Fruit fly (Drosophila melanogaster): ENCODE results near the gene CG18545.

DNA sequence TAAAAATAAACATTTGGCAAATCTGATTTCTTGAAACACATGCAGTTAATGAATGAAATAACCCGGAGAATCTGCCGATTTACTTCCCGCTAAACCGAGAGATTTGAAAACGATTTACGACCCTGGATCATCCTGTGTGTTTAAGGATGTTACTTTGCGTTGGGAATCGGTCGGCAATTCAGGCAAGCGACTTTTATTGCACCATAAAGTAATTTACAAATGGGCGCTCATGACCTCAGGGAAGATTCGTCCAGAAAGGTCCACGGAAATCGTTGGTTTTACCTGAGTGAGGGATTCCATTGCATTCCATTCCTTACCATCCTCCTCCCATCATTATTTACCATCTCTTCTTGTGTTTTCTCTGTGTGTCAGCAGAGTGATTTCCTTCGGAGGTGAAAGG is 12.1 kb downstream of the CG18545 start:
- TF ChIP-seq spab (GFP tag; optimal IDR thresholded peaks at IDR 0.05) (no peak), CG6854 (GFP tag; optimal IDR thresholded peaks at IDR 0.05) (no peak), CG31627 (GFP tag; optimal IDR thresholded peaks at IDR 0.05) (no peak), CG11762 (GFP tag; optimal IDR thresholded peaks at IDR 0.05; ENCODE audit: insufficient read depth) (no peak), Sox102F (GFP tag; optimal IDR thresholded peaks at IDR 0.05) (no peak), Eip75B (GFP tag; optimal IDR thresholded peaks at IDR 0.05) (no peak), CG6792 (GFP tag; optimal IDR thresholded peaks at IDR 0.05) (no peak), eg (GFP tag; IDR thresholded peaks at IDR 0.05) (no peak), net (GFP tag; optimal IDR thresholded peaks at IDR 0.05) (no peak), Hr38 (GFP tag; optimal IDR thresholded peaks at IDR 0.05) (no peak)

Measured in whole organism, prepupa.